Fruit fly (Drosophila melanogaster) whole organism, adult: Measurements from ENCODE around the gene Pdcd4.

Experiments used
- kay ChIP-seq: fragments of 200-800 bp; sonication (Bioruptor generic); peaks from one replicate; lab custom pipeline; 2016; ENCODE audit warnings: missing biosample characterization, missing genetic modification characterization, borderline replicate concordance
- ovo ChIP-seq: fragments of 200-800 bp; sonication (Bioruptor generic); optimal IDR thresholded peaks from 2 replicates; lab custom pipeline; 2016; ENCODE audit warnings: missing biosample characterization, missing genetic modification characterization
- pad ChIP-seq: fragments of 200-800 bp; sonication (Bioruptor generic); optimal IDR thresholded peaks from 3 replicates; lab custom pipeline; 2017; ENCODE audit warnings: missing biosample characterization, missing genetic modification characterization, mild to moderate bottlenecking, moderate library complexity, missing genetic modification reagents
- tj ChIP-seq: fragments of 200-800 bp; sonication (Bioruptor generic); optimal IDR thresholded peaks from 3 replicates; lab custom pipeline; 2017; ENCODE audit warnings: missing biosample characterization, mild to moderate bottlenecking, missing genetic modification characterization, moderate library complexity

DNA sequence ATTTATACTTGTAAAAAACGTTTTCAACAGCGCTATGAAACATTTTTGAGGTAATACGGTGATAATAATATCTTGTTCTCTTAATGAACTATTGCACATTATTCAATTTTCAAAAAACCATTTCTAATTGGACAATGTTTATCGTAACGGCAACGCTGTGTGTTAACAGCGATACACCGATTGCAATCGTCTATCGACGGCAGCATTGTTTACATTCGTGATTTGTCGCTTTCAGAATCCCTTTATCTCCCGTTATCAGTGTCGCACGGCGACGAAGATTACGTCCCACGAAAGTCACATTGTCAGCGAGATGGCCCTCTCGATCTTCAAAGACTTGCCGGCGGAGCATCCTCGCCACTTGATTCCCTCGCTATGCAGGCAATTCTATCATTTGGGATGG, 17.3 kb downstream of the Pdcd4 start, which contains the start of gene CG11134:
- no peak for TF ChIP-seq tj
- TF ChIP-seq ovo (GFP tag; lab: Kevin White, UChicago) = no peak
- TF ChIP-seq kay (GFP tag; lab: Kevin White, UChicago) = no peak
- no peak for TF ChIP-seq pad (GFP tag; lab: Kevin White, UChicago)
